Worm (Caenorhabditis elegans): ENCODE data around the gene hst-3.1.

DNA sequence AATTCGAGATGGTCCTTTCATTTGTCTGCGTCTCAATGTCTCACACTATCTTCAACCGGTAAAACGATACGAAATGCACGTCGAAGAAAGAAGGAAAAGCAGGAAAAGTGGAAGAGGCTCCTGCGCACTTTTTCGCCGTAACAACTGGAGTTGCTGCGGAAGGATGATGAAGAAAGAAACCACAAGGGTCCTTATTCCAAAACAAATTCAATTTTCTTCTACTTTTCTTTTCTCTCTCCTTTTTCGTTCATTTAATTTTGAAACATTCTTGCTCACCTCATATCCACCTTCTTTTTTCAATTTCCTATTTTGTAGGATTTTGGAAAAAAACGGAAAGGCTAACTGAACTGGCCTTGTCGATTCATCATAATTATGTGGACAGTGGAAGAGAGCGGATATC is 48.5 kb downstream of the hst-3.1 start:
- TF ChIP-seq snpc-3.4 (tag; optimal IDR thresholded peaks at IDR 0.05) (no peak), unc-130 (GFP tag; optimal IDR thresholded peaks at IDR 0.05) (no peak), sea-2 (GFP tag; IDR thresholded peaks at IDR 0.05) (no peak), cebp-2 (GFP tag; IDR thresholded peaks at IDR 0.05) (no peak)
